Worm (Caenorhabditis elegans): ENCODE data around the gene srw-118.

The srw-118 gene

ce11 chrV:2934075-2934474, 45.8 kb downstream of the srw-118 start, which contains the start of gene srh-247:
Gene srh-247 (minus strand): TSS chrV:2934175.
- no peak for TF ChIP-seq hlh-4 (tag; optimal IDR thresholded peaks at IDR 0.05)
- TF ChIP-seq nhr-20 (tag; optimal IDR thresholded peaks at IDR 0.05), result no peak

ce11 chrV:2931252-2931651, 48.6 kb downstream of the srw-118 start, which contains the start of gene C31B8.1:
Gene C31B8.1 (plus strand): TSS chrV:2931552.
- TF ChIP-seq unc-30 (tag; optimal IDR thresholded peaks at IDR 0.05), result no peak
- TF ChIP-seq mdl-1 (tag; optimal IDR thresholded peaks at IDR 0.05), result no peak
- TF ChIP-seq ztf-11 (tag; optimal IDR thresholded peaks at IDR 0.05), result no peak
- no peak for TF ChIP-seq sup-37 (GFP tag; optimal IDR thresholded peaks at IDR 0.05)
- TF ChIP-seq ztf-4 (tag; optimal IDR thresholded peaks at IDR 0.05), result no peak
- TF ChIP-seq swsn-7 (tag; optimal IDR thresholded peaks at IDR 0.05), result no peak
- no peak for TF ChIP-seq efl-1 (optimal IDR thresholded peaks at IDR 0.05)
- peak in 1 of 2 experiments; percentile 78 for TF ChIP-seq efl-1 (GFP tag; optimal IDR thresholded peaks at IDR 0.05 in 1 of 2)

- no peak for TF ChIP-seq hpl-2 (GFP tag; optimal IDR thresholded peaks at IDR 0.05)
- TF ChIP-seq fos-1 (tag; optimal IDR thresholded peaks at IDR 0.05), result no peak
Observed at ce11 chrV:2929753-2930152, 50.1 kb downstream of the srw-118 start, which contains the start of gene C31B8.16. Gene C31B8.16 (plus strand): TSS chrV:2930053.

Data from whole organism, L1 larva.